Worm (Caenorhabditis elegans) whole organism, L2 larva: Measurements from ENCODE around the gene ttc-36.
"Not testable (repeated sequence)": the region's sequence is repeated elsewhere in the genome, so short reads cannot be mapped to it uniquely, and the experiment has no call there.

Source experiments
- C34F6.9 ChIP-seq: fragments of 150-350 bp; optimal IDR thresholded peaks from 2 replicates; lab custom pipeline; 2014; ENCODE audit warnings: missing biosample characterization, missing genetic modification characterization
- F13H6.1 ChIP-seq: sonication (generic microtip); optimal IDR thresholded peaks from 2 replicates; lab custom pipeline; 2016; ENCODE audit warnings: missing genetic modification characterization, missing compliant biosample characterization
- R02D3.7 ChIP-seq: fragments of 150-350 bp; optimal IDR thresholded peaks from 2 replicates; lab custom pipeline; 2014; ENCODE audit warnings: missing biosample characterization, missing genetic modification characterization
- Y55F3AM.14 ChIP-seq: fragments of 200-800 bp; sonication (Bioruptor generic); optimal IDR thresholded peaks from 2 replicates; lab custom pipeline; 2018; ENCODE audit warnings: mild to moderate bottlenecking, missing genetic modification characterization, missing compliant biosample characterization
- ZK546.5 ChIP-seq: sonication (generic microtip); optimal IDR thresholded peaks from 2 replicates; lab custom pipeline; 2017; ENCODE audit warnings: missing biosample characterization, missing genetic modification characterization
- aly-2 ChIP-seq: fragments of 150-350 bp; optimal IDR thresholded peaks from 2 replicates; lab custom pipeline; 2014; ENCODE audit warnings: missing biosample characterization, missing genetic modification characterization
- blmp-1 ChIP-seq: sonication (generic microtip); optimal IDR thresholded peaks from 2 replicates; lab custom pipeline; 2017; ENCODE audit warnings: missing genetic modification characterization, mild to moderate bottlenecking, missing compliant biosample characterization, antibody characterized with exemption, moderate library complexity; ENCODE audit not compliant: insufficient read depth
- ceh-16 ChIP-seq: fragments of 150-350 bp; optimal IDR thresholded peaks from 2 replicates; lab custom pipeline; 2014; ENCODE audit warnings: missing biosample characterization, missing genetic modification characterization
- ceh-82 ChIP-seq: fragments of 150-350 bp; optimal IDR thresholded peaks from 2 replicates; lab custom pipeline; 2014; ENCODE audit warnings: missing biosample characterization, missing genetic modification characterization
- crh-2 ChIP-seq: sonication (generic microtip); optimal IDR thresholded peaks from 2 replicates; lab custom pipeline; 2017; ENCODE audit warnings: missing biosample characterization, missing genetic modification characterization
- dmd-4 ChIP-seq: sonication (generic microtip); optimal IDR thresholded peaks from 2 replicates; lab custom pipeline; 2017; ENCODE audit warnings: missing biosample characterization, missing genetic modification characterization
- egl-27 ChIP-seq: sonication (generic microtip); optimal IDR thresholded peaks from 3 replicates; lab custom pipeline; 2017; ENCODE audit warnings: missing biosample characterization, missing genetic modification reagents, missing genetic modification characterization
- elt-3 ChIP-seq: sonication (generic microtip); optimal IDR thresholded peaks from 2 replicates; lab custom pipeline; 2017; ENCODE audit warnings: missing biosample characterization, missing genetic modification characterization
- fos-1 ChIP-seq: fragments of 150-350 bp; optimal IDR thresholded peaks from 2 replicates; lab custom pipeline; 2014; ENCODE audit warnings: missing biosample characterization, missing genetic modification characterization
- gmeb-1 ChIP-seq: fragments of 150-350 bp; optimal IDR thresholded peaks from 2 replicates; lab custom pipeline; 2014; ENCODE audit warnings: missing biosample characterization, missing genetic modification characterization
- lin-11 ChIP-seq: fragments of 150-350 bp; sonication (generic microtip); optimal IDR thresholded peaks from 2 replicates; lab custom pipeline; 2014; ENCODE audit warnings: missing biosample characterization, missing genetic modification characterization, inconsistent platforms, mixed read lengths
- lin-13 ChIP-seq: fragments of 150-350 bp; optimal IDR thresholded peaks from 2 replicates; lab custom pipeline; 2014; ENCODE audit warnings: missing biosample characterization, missing genetic modification reagents, missing genetic modification characterization
- lsy-2 ChIP-seq, 2 experiments: fragments of 150-350 bp in 1 of 2; sonication (generic microtip) in 1 of 2; optimal IDR thresholded peaks; 2 replicates each; lab custom pipeline; 2014 to 2017; ENCODE audit warnings: missing biosample characterization in 2 of 2, missing genetic modification characterization in 2 of 2
- mab-5 ChIP-seq: fragments of 150-350 bp; optimal IDR thresholded peaks from 2 replicates; lab custom pipeline; 2014; ENCODE audit warnings: missing biosample characterization, missing genetic modification characterization
- mbf-1 ChIP-seq: sonication (generic microtip); optimal IDR thresholded peaks from 2 replicates; lab custom pipeline; 2017; ENCODE audit warnings: missing biosample characterization, missing genetic modification characterization
- mdl-1 ChIP-seq, 2 experiments: fragments of 150-350 bp in 1 of 2; sonication (generic microtip) in 1 of 2; optimal IDR thresholded peaks; 2 replicates each; lab custom pipeline; 2017; ENCODE audit warnings: missing biosample characterization in 2 of 2, missing genetic modification characterization in 2 of 2
- nhr-12 ChIP-seq: fragments of 150-350 bp; optimal IDR thresholded peaks from 2 replicates; lab custom pipeline; 2014; ENCODE audit warnings: missing biosample characterization, missing genetic modification characterization
- nhr-129 ChIP-seq: fragments of 150-350 bp; optimal IDR thresholded peaks from 2 replicates; lab custom pipeline; 2014; ENCODE audit warnings: missing biosample characterization, missing genetic modification characterization
- nhr-21 ChIP-seq: fragments of 150-350 bp; optimal IDR thresholded peaks from 2 replicates; lab custom pipeline; 2014; ENCODE audit warnings: missing biosample characterization, missing genetic modification characterization
- nhr-237 ChIP-seq: fragments of 150-350 bp; optimal IDR thresholded peaks from 2 replicates; lab custom pipeline; 2014; ENCODE audit warnings: missing biosample characterization, missing genetic modification characterization
- nhr-25 ChIP-seq: fragments of 150-350 bp; sonication (generic microtip); optimal IDR thresholded peaks from 3 replicates; lab custom pipeline; 2014; ENCODE audit warnings: missing biosample characterization, missing genetic modification characterization
- nhr-6 ChIP-seq: fragments of 150-350 bp; optimal IDR thresholded peaks from 2 replicates; lab custom pipeline; 2014; ENCODE audit warnings: missing biosample characterization, missing genetic modification characterization
- nhr-77 ChIP-seq: fragments of 150-350 bp; optimal IDR thresholded peaks from 2 replicates; lab custom pipeline; 2014; ENCODE audit warnings: missing biosample characterization, missing genetic modification characterization
- peb-1 ChIP-seq: fragments of 150-350 bp; optimal IDR thresholded peaks from 2 replicates; lab custom pipeline; 2014; ENCODE audit warnings: missing biosample characterization, missing genetic modification characterization
- sem-4 ChIP-seq: fragments of 150-350 bp; optimal IDR thresholded peaks from 2 replicates; lab custom pipeline; 2014; ENCODE audit warnings: missing biosample characterization, missing genetic modification reagents, missing genetic modification characterization
- sma-3 ChIP-seq: sonication (generic microtip); optimal IDR thresholded peaks from 2 replicates; lab custom pipeline; 2016; ENCODE audit warnings: missing genetic modification reagents, missing genetic modification characterization, missing compliant biosample characterization
- sma-9 ChIP-seq, 2 experiments: fragments of 150-350 bp in 1 of 2; sonication (generic microtip) in 1 of 2; optimal IDR thresholded peaks; 2 replicates each; lab custom pipeline; 2014 to 2016; ENCODE audit warnings: missing genetic modification characterization in 2 of 2, mild to moderate bottlenecking in 1 of 2, missing biosample characterization in 1 of 2, missing compliant biosample characterization in 1 of 2, missing genetic modification reagents in 1 of 2, moderate library complexity in 1 of 2
- unc-39 ChIP-seq: fragments of 150-350 bp; optimal IDR thresholded peaks from 2 replicates; lab custom pipeline; 2014; ENCODE audit warnings: missing biosample characterization, missing genetic modification characterization
- unc-55 ChIP-seq: fragments of 150-350 bp; sonication (generic microtip); optimal IDR thresholded peaks from 3 replicates; lab custom pipeline; 2014; ENCODE audit warnings: missing biosample characterization, missing genetic modification reagents, missing genetic modification characterization
- zag-1 ChIP-seq: fragments of 150-350 bp; optimal IDR thresholded peaks from 2 replicates; lab custom pipeline; 2014; ENCODE audit warnings: missing biosample characterization, missing genetic modification characterization
- ztf-1 ChIP-seq: fragments of 200-800 bp; sonication (Bioruptor generic); conservative IDR thresholded peaks from 2 replicates; pipeline ENCODE4 v1.3.6; 2022; ENCODE audit warnings: missing genetic modification characterization, missing compliant biosample characterization
- ztf-11 ChIP-seq: sonication (generic microtip); optimal IDR thresholded peaks from 2 replicates; lab custom pipeline; 2017; ENCODE audit warnings: missing biosample characterization, missing genetic modification characterization
- ztf-4 ChIP-seq: fragments of 150-350 bp; optimal IDR thresholded peaks from 2 replicates; lab custom pipeline; 2014; ENCODE audit warnings: missing biosample characterization, missing genetic modification characterization

ttc-36 gene

ce11 chrII:10025059-10025458 is 4.9 kb upstream of the ttc-36 start:
- TF ChIP-seq nhr-129 (peak; percentile 58), mbf-1 (no peak)

ce11 chrII:10028195-10028594 is 1.8 kb upstream of the ttc-36 start, which contains the start of gene F52H3.6:
TSS of gene F52H3.6 (minus strand) at chrII:10028422.
- no peak for TF ChIP-seq R02D3.7 (tag; lab: Kevin White, UChicago)
- no peak for TF ChIP-seq lsy-2 (tag; optimal IDR thresholded peaks at IDR 0.05; lab: Kevin White, UChicago)
- no peak for TF ChIP-seq unc-39 (tag; lab: Kevin White, UChicago)
- no peak for TF ChIP-seq lin-13 (GFP tag; lab: Kevin White, UChicago)
- TF ChIP-seq egl-27 (tag; lab: Kevin White, UChicago) = no peak
- TF ChIP-seq nhr-129 = peak; percentile 3
- TF ChIP-seq lin-11 = no peak
- no peak for TF ChIP-seq ZK546.5 (tag; lab: Kevin White, UChicago)
- no peak for TF ChIP-seq aly-2 (tag; lab: Kevin White, UChicago)
- TF ChIP-seq fos-1 = peak; percentile 14
- TF ChIP-seq nhr-237 (tag; lab: Kevin White, UChicago) = no peak
- no peak for TF ChIP-seq unc-55
- TF ChIP-seq nhr-77 = no peak
- TF ChIP-seq ztf-4 (tag; lab: Kevin White, UChicago) = no peak
- no peak for TF ChIP-seq crh-2 (tag; lab: Kevin White, UChicago)

ce11 chrII:10029044-10029443 is 946 bp upstream of the ttc-36 start:
- no peak for TF ChIP-seq dmd-4 (tag; lab: Kevin White, UChicago)
- TF ChIP-seq mbf-1 = no peak
- peak; percentile 29 for TF ChIP-seq F13H6.1 (tag; lab: Kevin White, UChicago)
- peak; percentile 54 for TF ChIP-seq nhr-21
- TF ChIP-seq ceh-16 (tag; lab: Kevin White, UChicago) = no peak
- TF ChIP-seq R02D3.7 (tag; lab: Kevin White, UChicago) = no peak
- TF ChIP-seq lin-13 (GFP tag; lab: Kevin White, UChicago) = no peak
- no peak for TF ChIP-seq sem-4 (tag; lab: Kevin White, UChicago)
- TF ChIP-seq egl-27 (tag; lab: Kevin White, UChicago) = no peak
- TF ChIP-seq ZK546.5 (tag; lab: Kevin White, UChicago) = no peak
- peak; percentile 67 for TF ChIP-seq sma-3
- no peak for TF ChIP-seq ztf-11 (tag; lab: Kevin White, UChicago)
- peak; percentile 52 for TF ChIP-seq crh-2 (tag; lab: Kevin White, UChicago)
- TF ChIP-seq fos-1 = peak; percentile 56
- TF ChIP-seq nhr-12 (tag; lab: Kevin White, UChicago) = no peak
- peak; percentile 76 for TF ChIP-seq sma-9 (GFP tag; optimal IDR thresholded peaks at IDR 0.05; lab: Kevin White, UChicago)
- TF ChIP-seq sma-9 (tag; optimal IDR thresholded peaks at IDR 0.05; lab: Kevin White, UChicago) = no peak
- TF ChIP-seq blmp-1 (tag; lab: Kevin White, UChicago) = peak; percentile 42
- no peak for TF ChIP-seq zag-1 (tag; lab: Kevin White, UChicago)
- TF ChIP-seq mdl-1 (tag; optimal IDR thresholded peaks at IDR 0.05; lab: Kevin White, UChicago) = no peak
- TF ChIP-seq ztf-1 (GFP tag; lab: Robert Waterston, UW) = no peak
- no peak for TF ChIP-seq unc-55
- TF ChIP-seq Y55F3AM.14 (GFP tag; lab: Kevin White, UChicago) = no peak
- TF ChIP-seq nhr-25 (tag; lab: Kevin White, UChicago) = peak; percentile 54
- TF ChIP-seq ceh-82 (tag; lab: Kevin White, UChicago) = no peak
- no peak for TF ChIP-seq peb-1 (tag; lab: Kevin White, UChicago)
- TF ChIP-seq nhr-129 = peak; percentile 36
- no peak for TF ChIP-seq elt-3 (tag; lab: Kevin White, UChicago)
- peak; percentile 37 for TF ChIP-seq gmeb-1 (tag; lab: Kevin White, UChicago)
- peak in 1 of 2 experiments; percentile 60 for TF ChIP-seq lsy-2 (tag; optimal IDR thresholded peaks at IDR 0.05; lab: Kevin White, UChicago)

DNA sequence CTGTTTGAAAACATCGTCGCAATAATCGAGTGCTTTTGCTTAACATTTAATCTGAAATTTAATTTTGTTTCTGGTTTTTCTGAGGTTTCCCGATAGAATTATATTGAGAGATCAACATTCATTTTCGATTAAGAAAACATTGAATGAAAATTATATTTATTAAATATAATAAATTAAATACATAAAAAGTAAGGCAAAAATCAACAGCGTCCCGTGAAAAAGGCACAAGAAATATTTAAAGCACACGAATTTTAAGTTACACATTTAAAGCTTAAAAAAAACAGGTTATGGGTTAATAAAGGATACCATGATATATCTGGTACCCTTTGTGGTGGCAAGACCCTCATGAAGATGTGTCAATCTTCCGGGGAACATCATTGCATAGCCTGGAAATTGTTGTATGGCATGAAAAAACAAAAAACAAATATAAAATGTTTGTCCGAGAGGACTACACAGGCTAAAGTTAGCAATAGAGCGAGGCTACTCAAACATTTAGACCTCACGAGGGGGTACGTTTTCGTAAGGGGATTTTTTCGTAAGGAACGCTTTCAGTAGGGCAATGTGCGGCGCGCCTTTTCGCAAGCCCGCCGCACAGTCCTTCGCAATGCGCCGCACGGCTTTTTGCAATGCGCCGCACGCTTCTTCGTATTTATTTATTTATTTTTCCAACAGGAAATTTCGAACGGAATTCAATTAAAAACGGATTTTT is 3.3 kb downstream of the ttc-36 start, which contains the start of gene mtcu-2:
Gene mtcu-2 (minus strand): TSS at position 51 of the 709 bp plus-strand sequence.
- TF ChIP-seq nhr-6 (tag; lab: Kevin White, UChicago) (peak; percentile 78), nhr-129 (peak; percentile 80), gmeb-1 (tag; lab: Kevin White, UChicago) (peak; percentile 75), sma-3 (peak; percentile 91), egl-27 (tag; lab: Kevin White, UChicago) (peak; percentile 79), sem-4 (tag; lab: Kevin White, UChicago) (peak; percentile 9), unc-55 (peak; percentile 85), nhr-21 (peak; percentile 71), mdl-1 (tag; optimal IDR thresholded peaks at IDR 0.05; lab: Kevin White, UChicago) (peak in 1 of 2 experiments; percentile 25), lin-13 (GFP tag; lab: Kevin White, UChicago) (peak; percentile 75), sma-9 (GFP tag; optimal IDR thresholded peaks at IDR 0.05; lab: Kevin White, UChicago) (peak; percentile 89), ztf-4 (tag; lab: Kevin White, UChicago) (peak; percentile 46), crh-2 (tag; lab: Kevin White, UChicago) (peak; percentile 64), C34F6.9 (tag; lab: Kevin White, UChicago) (peak; percentile 74), zag-1 (tag; lab: Kevin White, UChicago) (peak; percentile 43), mab-5 (tag; lab: Kevin White, UChicago) (peak; percentile 48), lsy-2 (tag; optimal IDR thresholded peaks at IDR 0.05; lab: Kevin White, UChicago) (peak; percentile 63 to 85), fos-1 (peak; percentile 42), nhr-25 (tag; lab: Kevin White, UChicago) (peak; percentile 85), F13H6.1 (tag; lab: Kevin White, UChicago) (peak; percentile 90)
- TF ChIP-seq sma-9 (tag; optimal IDR thresholded peaks at IDR 0.05; lab: Kevin White, UChicago) = not testable (repeated sequence)
